Fruit fly (Drosophila melanogaster) whole organism, embryonic: ENCODE results near the gene pes.
A peak's percentile ranks its signal among the peaks of the same experiment; 100 is the strongest.

Source experiments
- ATbp ChIP-seq: fragments of 200-800 bp; sonication (Bioruptor generic); optimal IDR thresholded peaks from 2 replicates; lab custom pipeline; 2017; ENCODE audit warnings: missing biosample characterization, mild to moderate bottlenecking, missing genetic modification characterization, missing genetic modification reagents
- Atf-2 ChIP-seq: fragments of 200-800 bp; sonication (Bioruptor generic); optimal IDR thresholded peaks from 2 replicates; lab custom pipeline; 2016; ENCODE audit warnings: missing biosample characterization, missing genetic modification characterization
- CG10431 ChIP-seq: fragments of 200-800 bp; sonication (Bioruptor generic); optimal IDR thresholded peaks from 3 replicates; lab custom pipeline; 2018; ENCODE audit warnings: missing biosample characterization, mild to moderate bottlenecking, missing genetic modification characterization
- CG10654 ChIP-seq: fragments of 200-800 bp; sonication (Bioruptor generic); optimal IDR thresholded peaks from 2 replicates; lab custom pipeline; 2016; ENCODE audit warnings: missing biosample characterization, missing genetic modification characterization
- CG11696 ChIP-seq: fragments of 200-800 bp; sonication (Bioruptor generic); IDR thresholded peaks from 2 replicates; pipeline ENCODE4 v1.3.6; 2022; ENCODE audit warnings: missing biosample characterization, missing genetic modification characterization
- CG12104 ChIP-seq: fragments of 200-800 bp; sonication (Bioruptor generic); optimal IDR thresholded peaks from 3 replicates; lab custom pipeline; 2016; ENCODE audit warnings: missing biosample characterization, missing genetic modification characterization
- CG12744 ChIP-seq: fragments of 200-800 bp; sonication (Bioruptor generic); optimal IDR thresholded peaks from 2 replicates; lab custom pipeline; 2016; ENCODE audit warnings: missing biosample characterization, missing genetic modification characterization
- CG13123 ChIP-seq: fragments of 200-800 bp; sonication (Bioruptor generic); optimal IDR thresholded peaks from 2 replicates; lab custom pipeline; 2016; ENCODE audit warnings: missing biosample characterization, missing genetic modification characterization
- CG14860 ChIP-seq: fragments of 200-800 bp; sonication (Bioruptor generic); IDR thresholded peaks from 3 replicates; pipeline ENCODE4 v1.3.6; 2022; ENCODE audit warnings: missing biosample characterization, missing genetic modification characterization; ENCODE audit not compliant: partially characterized antibody
- CG18599 ChIP-seq: fragments of 200-800 bp; sonication (Bioruptor generic); optimal IDR thresholded peaks from 3 replicates; lab custom pipeline; 2017; ENCODE audit warnings: missing biosample characterization, missing genetic modification characterization, mild to moderate bottlenecking, moderate library complexity, missing genetic modification reagents
- CG3407 ChIP-seq: fragments of 200-800 bp; sonication (Bioruptor generic); optimal IDR thresholded peaks from 2 replicates; lab custom pipeline; 2018; ENCODE audit warnings: missing biosample characterization, mild to moderate bottlenecking, missing genetic modification characterization
- CG3838 ChIP-seq: fragments of 200-800 bp; sonication (Bioruptor generic); optimal IDR thresholded peaks from 3 replicates; lab custom pipeline; 2016; ENCODE audit warnings: missing biosample characterization, missing genetic modification characterization
- CG43689 ChIP-seq: fragments of 200-800 bp; sonication (Bioruptor generic); IDR thresholded peaks from 2 replicates; pipeline ENCODE4 v1.3.6; 2022; ENCODE audit warnings: missing biosample characterization, missing genetic modification characterization
- CG4404 ChIP-seq: fragments of 200-800 bp; sonication (Bioruptor generic); IDR thresholded peaks from 2 replicates; pipeline ENCODE4 v1.3.6; 2022; ENCODE audit warnings: missing biosample characterization, missing genetic modification characterization
- CG4730 ChIP-seq: fragments of 200-800 bp; sonication (Bioruptor generic); IDR thresholded peaks from 2 replicates; pipeline ENCODE4 v1.3.6; 2022; ENCODE audit warnings: missing biosample characterization, missing genetic modification characterization
- CG4854 ChIP-seq: fragments of 200-800 bp; sonication (Bioruptor generic); optimal IDR thresholded peaks from 2 replicates; lab custom pipeline; 2016; ENCODE audit warnings: missing biosample characterization, missing genetic modification characterization, inconsistent platforms
- CG7987 ChIP-seq: fragments of 200-800 bp; sonication (Bioruptor generic); optimal IDR thresholded peaks from 2 replicates; lab custom pipeline; 2018; ENCODE audit warnings: missing biosample characterization, mild to moderate bottlenecking, missing genetic modification characterization, moderate library complexity
- CG8089 ChIP-seq: fragments of 200-800 bp; sonication (Bioruptor generic); optimal IDR thresholded peaks from 3 replicates; lab custom pipeline; 2016; ENCODE audit warnings: missing biosample characterization, missing genetic modification characterization
- Doc3 ChIP-seq: fragments of 200-800 bp; sonication (Bioruptor generic); IDR thresholded peaks from 3 replicates; pipeline ENCODE4 v1.3.6; 2022; ENCODE audit warnings: missing biosample characterization, missing genetic modification characterization; ENCODE audit not compliant: partially characterized antibody
- GATAe ChIP-seq: fragments of 200-800 bp; sonication (Bioruptor generic); conservative IDR thresholded peaks from 2 replicates; pipeline ENCODE4 v1.3.6; 2022; ENCODE audit warnings: missing biosample characterization, missing genetic modification characterization
- H2.0 ChIP-seq: fragments of 200-800 bp; sonication (Bioruptor generic); IDR thresholded peaks from 2 replicates; pipeline ENCODE4 v1.3.6; 2022; ENCODE audit warnings: missing biosample characterization, missing genetic modification characterization
- HLH54F ChIP-seq: fragments of 200-800 bp; sonication (Bioruptor generic); optimal IDR thresholded peaks from 3 replicates; lab custom pipeline; 2016; ENCODE audit warnings: missing biosample characterization, missing genetic modification characterization
- Lhr ChIP-seq: fragments of 200-800 bp; sonication (Bioruptor generic); optimal IDR thresholded peaks from 3 replicates; lab custom pipeline; 2017; ENCODE audit warnings: mild to moderate bottlenecking, missing biosample characterization, missing genetic modification reagents, missing genetic modification characterization
- MBD-R2 ChIP-seq: fragments of 200-800 bp; sonication (Bioruptor generic); IDR thresholded peaks from 2 replicates; pipeline ENCODE4 v1.3.6; 2022; ENCODE audit warnings: missing biosample characterization, missing genetic modification characterization
- Stat92E ChIP-seq, 3 experiments: fragments of >200 bp in 2 of 3; fragments of 200-800 bp in 1 of 3; sonication (Bioruptor generic) in 1 of 3; optimal IDR thresholded peaks; 2 replicates each; lab custom pipeline; 2017 to 2019; ENCODE audit warnings: missing biosample characterization in 3 of 3, missing genetic modification characterization in 3 of 3, mild to moderate bottlenecking in 1 of 3, moderate library complexity in 1 of 3
- Vsx1 ChIP-seq: fragments of 200-800 bp; sonication (Bioruptor generic); optimal IDR thresholded peaks from 2 replicates; lab custom pipeline; 2017; ENCODE audit warnings: missing biosample characterization, mild to moderate bottlenecking, missing genetic modification characterization, missing genetic modification reagents
- YL-1 ChIP-seq: fragments of 200-800 bp; sonication (Bioruptor generic); optimal IDR thresholded peaks from 3 replicates; lab custom pipeline; 2017; ENCODE audit warnings: missing biosample characterization, mild to moderate bottlenecking, missing genetic modification characterization
- ase ChIP-seq: fragments of 200-800 bp; sonication (Bioruptor generic); IDR thresholded peaks from 3 replicates; pipeline ENCODE4 v1.3.6; 2022; ENCODE audit warnings: missing biosample characterization, missing genetic modification characterization
- ash1 ChIP-seq: fragments of 200-800 bp; sonication (Bioruptor generic); optimal IDR thresholded peaks from 2 replicates; lab custom pipeline; 2018; ENCODE audit warnings: missing biosample characterization, mild to moderate bottlenecking, missing genetic modification characterization
- bcd ChIP-seq: fragments of 200-800 bp; sonication (Bioruptor generic); optimal IDR thresholded peaks from 2 replicates; lab custom pipeline; 2017; ENCODE audit warnings: missing biosample characterization, mild to moderate bottlenecking, missing genetic modification characterization
- da ChIP-seq: fragments of 200-800 bp; sonication (Bioruptor generic); optimal IDR thresholded peaks from 2 replicates; lab custom pipeline; 2016; ENCODE audit warnings: missing biosample characterization, missing genetic modification characterization
- ems ChIP-seq: fragments of 200-800 bp; sonication (Bioruptor generic); optimal IDR thresholded peaks from 3 replicates; lab custom pipeline; 2016; ENCODE audit warnings: missing biosample characterization, missing genetic modification characterization
- fd102C ChIP-seq: fragments of 200-800 bp; sonication (Bioruptor generic); optimal IDR thresholded peaks from 2 replicates; lab custom pipeline; 2018; ENCODE audit warnings: missing biosample characterization, mild to moderate bottlenecking, missing genetic modification characterization, moderate library complexity
- hbn ChIP-seq: fragments of 200-800 bp; sonication (Bioruptor generic); IDR thresholded peaks from 2 replicates; pipeline ENCODE4 v1.3.6; 2022; ENCODE audit warnings: missing biosample characterization, missing genetic modification characterization; ENCODE audit not compliant: partially characterized antibody
- ind ChIP-seq: fragments of 200-800 bp; sonication (Bioruptor generic); optimal IDR thresholded peaks from 3 replicates; lab custom pipeline; 2016; ENCODE audit warnings: missing biosample characterization, missing genetic modification characterization
- klu ChIP-seq: fragments of 200-800 bp; sonication (Bioruptor generic); IDR thresholded peaks from 2 replicates; pipeline ENCODE4 v1.3.6; 2022; ENCODE audit warnings: missing biosample characterization, missing genetic modification characterization
- oc ChIP-seq: fragments of 200-800 bp; sonication (Bioruptor generic); optimal IDR thresholded peaks from 2 replicates; lab custom pipeline; 2018; ENCODE audit warnings: missing biosample characterization, mild to moderate bottlenecking, missing genetic modification characterization, moderate library complexity
- peb ChIP-seq: fragments of 200-800 bp; sonication (Bioruptor generic); IDR thresholded peaks from 2 replicates; pipeline ENCODE4 v1.3.6; 2022; ENCODE audit warnings: missing biosample characterization, missing genetic modification characterization
- prd ChIP-seq, 3 experiments: fragments of >200 bp in 2 of 3; fragments of 200-800 bp in 1 of 3; sonication (Bioruptor generic) in 1 of 3; optimal IDR thresholded peaks in 2 of 3; IDR thresholded peaks in 1 of 3; 2 replicates in 2 of 3; 3 replicates in 1 of 3; pipeline versions ENCODE4 v1.3.6 to Lab custom; 2017 to 2022; ENCODE audit warnings: missing biosample characterization in 1 of 3, missing genetic modification characterization in 1 of 3
- pros ChIP-seq: fragments of 200-800 bp; sonication (Bioruptor generic); optimal IDR thresholded peaks from 3 replicates; lab custom pipeline; 2019; ENCODE audit warnings: missing biosample characterization, mild to moderate bottlenecking, missing genetic modification characterization, moderate library complexity
- psq ChIP-seq: fragments of 200-800 bp; sonication (Bioruptor generic); optimal IDR thresholded peaks from 2 replicates; lab custom pipeline; 2017; ENCODE audit warnings: missing biosample characterization, missing genetic modification characterization
- pzg ChIP-seq: fragments of 200-800 bp; sonication (Bioruptor generic); optimal IDR thresholded peaks from 3 replicates; lab custom pipeline; 2018; ENCODE audit warnings: missing biosample characterization, mild to moderate bottlenecking, missing genetic modification characterization, moderate library complexity
- scrt ChIP-seq: fragments of 200-800 bp; sonication (Bioruptor generic); optimal IDR thresholded peaks from 2 replicates; lab custom pipeline; 2018; ENCODE audit warnings: missing biosample characterization, mild to moderate bottlenecking, missing genetic modification characterization, moderate library complexity
- slou ChIP-seq: fragments of 200-800 bp; sonication (Bioruptor generic); optimal IDR thresholded peaks from 3 replicates; lab custom pipeline; 2016; ENCODE audit warnings: missing biosample characterization, missing genetic modification characterization
- sqz ChIP-seq: fragments of 200-800 bp; sonication (Bioruptor generic); optimal IDR thresholded peaks from 3 replicates; lab custom pipeline; 2018; ENCODE audit warnings: missing biosample characterization, mild to moderate bottlenecking, missing genetic modification characterization
- tin ChIP-seq: fragments of 200-800 bp; sonication (Bioruptor generic); optimal IDR thresholded peaks from 3 replicates; lab custom pipeline; 2016; ENCODE audit warnings: missing biosample characterization, missing genetic modification characterization
- zen2 ChIP-seq: fragments of 200-800 bp; sonication (Bioruptor generic); IDR thresholded peaks from 3 replicates; pipeline ENCODE4 v1.3.6; 2022; ENCODE audit warnings: missing biosample characterization, missing genetic modification characterization; ENCODE audit not compliant: partially characterized antibody
- zf30C ChIP-seq: fragments of 200-800 bp; sonication (Bioruptor generic); optimal IDR thresholded peaks from 3 replicates; lab custom pipeline; 2018; ENCODE audit warnings: missing biosample characterization, mild to moderate bottlenecking, missing genetic modification characterization

The pes gene

dm6 chr2L:8010602-8011455 is 16.8 kb upstream of the pes start, which contains the start of the genes Glyat and Tg (continued):
- TF ChIP-seq da (GFP tag; lab: Kevin White, UChicago) (no peak), CG4730 (no peak), CG11696 (GFP tag; lab: Robert Waterston, UW) (no peak), GATAe (GFP tag; lab: Robert Waterston, UW) (no peak), zf30C (GFP tag; lab: Kevin White, UChicago) (peak; percentile 33), scrt (GFP tag; lab: Kevin White, UChicago) (no peak), CG4404 (no peak), bcd (GFP tag; lab: Kevin White, UChicago) (no peak), CG7987 (GFP tag; lab: Kevin White, UChicago) (no peak), sqz (GFP tag; lab: Kevin White, UChicago) (no peak), Stat92E (GFP tag; optimal IDR thresholded peaks at IDR 0.05; lab: Kevin White, UChicago) (peak in 1 of 3 experiments; percentile 32), CG12744 (GFP tag; lab: Kevin White, UChicago) (no peak), CG10654 (GFP tag; lab: Kevin White, UChicago) (no peak), tin (GFP tag; lab: Kevin White, UChicago) (no peak), HLH54F (GFP tag; lab: Kevin White, UChicago) (no peak), CG10431 (GFP tag; lab: Kevin White, UChicago) (no peak), H2.0 (GFP tag; lab: Robert Waterston, UW) (no peak), Lhr (GFP tag; lab: Kevin White, UChicago) (no peak), ash1 (GFP tag; lab: Kevin White, UChicago) (no peak), CG14860 (GFP tag; lab: Robert Waterston, UW) (0 out of 3 replicates have a peak, but pooled peaks have one; percentile 27), CG3838 (no peak), CG13123 (GFP tag; lab: Kevin White, UChicago) (no peak), fd102C (GFP tag; lab: Kevin White, UChicago) (no peak), psq (GFP tag; lab: Kevin White, UChicago) (no peak), zen2 (peak; percentile 68; the same call in 2 of the 3 replicates), CG12104 (GFP tag; lab: Kevin White, UChicago) (peak; percentile 39), ATbp (GFP tag; lab: Kevin White, UChicago) (no peak), klu (GFP tag; lab: Robert Waterston, UW) (no peak), MBD-R2 (0 out of 2 replicates have a peak, but pooled peaks have one; percentile 6), Vsx1 (no peak), ems (no peak), hbn (peak; percentile 56), pzg (GFP tag; lab: Kevin White, UChicago) (peak; percentile 35), CG3407 (no peak), Atf-2 (GFP tag; lab: Kevin White, UChicago) (no peak), peb (GFP tag; lab: Robert Waterston, UW) (no peak), YL-1 (GFP tag; lab: Kevin White, UChicago) (no peak), slou (no peak), CG4854 (no peak), CG43689 (GFP tag; lab: Robert Waterston, UW) (no peak), pros (GFP tag; lab: Kevin White, UChicago) (no peak), CG8089 (no peak), Doc3 (GFP tag; lab: Robert Waterston, UW) (peak; percentile 47; the same call in 2 of the 3 replicates), CG18599 (peak; percentile 42), ase (GFP tag; lab: Robert Waterston, UW) (no peak), prd (optimal IDR thresholded peaks at IDR 0.05; lab: Kevin White, UChicago) (no peak), prd (GFP tag; IDR thresholded peaks at IDR 0.05; lab: Robert Waterston, UW) (peak; percentile 28; the same call in 1 of the 3 replicates), ind (GFP tag; lab: Kevin White, UChicago) (no peak), oc (tag; lab: Kevin White, UChicago) (no peak)
